Worm (Caenorhabditis elegans) whole organism, L1 larva: ENCODE measurements around the gene F53F8.4.

Experiments
- C16A3.4 ChIP-seq: fragments of 150-350 bp; optimal IDR thresholded peaks from 2 replicates; lab custom pipeline; 2014; ENCODE audit warnings: missing biosample characterization, missing genetic modification characterization
- C34B4.2 ChIP-seq: sonication (generic microtip); optimal IDR thresholded peaks from 2 replicates; lab custom pipeline; 2017; ENCODE audit warnings: mild to moderate bottlenecking, missing genetic modification characterization, missing compliant biosample characterization
- alr-1 ChIP-seq: fragments of 200-800 bp; sonication (Bioruptor generic); optimal IDR thresholded peaks from 2 replicates; lab custom pipeline; 2018; ENCODE audit warnings: borderline replicate concordance, mild to moderate bottlenecking, missing genetic modification characterization, missing compliant biosample characterization
- ama-1 ChIP-seq: fragments of 150-350 bp; optimal IDR thresholded peaks from 2 replicates; lab custom pipeline; 2014
- blmp-1 ChIP-seq: fragments of 150-350 bp; optimal IDR thresholded peaks from 2 replicates; lab custom pipeline; 2014; ENCODE audit warnings: missing biosample characterization, missing genetic modification characterization
- efl-1 ChIP-seq, 4 experiments: fragments of 150-350 bp; optimal IDR thresholded peaks in 3 of 4; peaks in 1 of 4; 1 replicate in 1 of 4; 2 replicates in 3 of 4; lab custom pipeline; 2014; ENCODE audit warnings: missing biosample characterization in 2 of 4, missing genetic modification characterization in 2 of 4, missing genetic modification reagents in 2 of 4
- egl-27 ChIP-seq, 2 experiments: fragments of 150-350 bp in 1 of 2; sonication (generic microtip); optimal IDR thresholded peaks; 3 replicates each; lab custom pipeline; 2017 to 2018; ENCODE audit warnings: missing biosample characterization in 2 of 2, missing genetic modification characterization in 2 of 2, missing genetic modification reagents in 2 of 2
- fkh-8 ChIP-seq: sonication (generic microtip); optimal IDR thresholded peaks from 2 replicates; lab custom pipeline; 2016; ENCODE audit warnings: mild to moderate bottlenecking, missing genetic modification characterization, missing compliant biosample characterization
- fos-1 ChIP-seq: fragments of 150-350 bp; optimal IDR thresholded peaks from 2 replicates; lab custom pipeline; 2014; ENCODE audit warnings: missing biosample characterization, missing genetic modification characterization
- hlh-17 ChIP-seq: fragments of 200-800 bp; sonication (Bioruptor generic); optimal IDR thresholded peaks from 2 replicates; lab custom pipeline; 2018; ENCODE audit warnings: missing genetic modification characterization, mild to moderate bottlenecking, missing compliant biosample characterization, moderate library complexity, borderline replicate concordance
- hlh-4 ChIP-seq: sonication (generic microtip); optimal IDR thresholded peaks from 2 replicates; lab custom pipeline; 2016; ENCODE audit warnings: mild to moderate bottlenecking, missing genetic modification characterization, missing compliant biosample characterization
- isw-1 ChIP-seq: fragments of 200-800 bp; sonication (Bioruptor generic); IDR thresholded peaks from 2 replicates; pipeline ENCODE4 v1.3.6; 2022; ENCODE audit warnings: missing genetic modification characterization, missing compliant biosample characterization
- lin-39 ChIP-seq: fragments of 150-350 bp; optimal IDR thresholded peaks from 2 replicates; lab custom pipeline; 2014; ENCODE audit warnings: missing biosample characterization, missing genetic modification reagents, missing genetic modification characterization
- nhr-12 ChIP-seq: sonication (generic microtip); optimal IDR thresholded peaks from 2 replicates; lab custom pipeline; 2017; ENCODE audit warnings: missing biosample characterization, missing genetic modification characterization
- nhr-19 ChIP-seq: fragments of 200-800 bp; sonication (Bioruptor generic); conservative IDR thresholded peaks from 2 replicates; pipeline ENCODE4 v1.3.6; 2022; ENCODE audit warnings: missing genetic modification characterization, missing compliant biosample characterization
- nhr-20 ChIP-seq: sonication (generic microtip); optimal IDR thresholded peaks from 2 replicates; lab custom pipeline; 2016; ENCODE audit warnings: mild to moderate bottlenecking, missing genetic modification characterization, missing compliant biosample characterization
- nhr-71 ChIP-seq: sonication (generic microtip); optimal IDR thresholded peaks from 2 replicates; lab custom pipeline; 2016; ENCODE audit warnings: mild to moderate bottlenecking, missing genetic modification characterization, moderate library complexity, missing compliant biosample characterization
- nhr-77 ChIP-seq: fragments of 150-350 bp; optimal IDR thresholded peaks from 2 replicates; lab custom pipeline; 2014; ENCODE audit warnings: missing biosample characterization, missing genetic modification characterization
- pag-3 ChIP-seq: sonication (generic microtip); optimal IDR thresholded peaks from 2 replicates; lab custom pipeline; 2017; ENCODE audit warnings: missing genetic modification characterization, mild to moderate bottlenecking, missing compliant biosample characterization, antibody characterized with exemption, borderline replicate concordance; ENCODE audit not compliant: insufficient read depth
- skn-1 ChIP-seq: fragments of 150-350 bp; optimal IDR thresholded peaks from 2 replicates; lab custom pipeline; 2014; ENCODE audit warnings: missing biosample characterization, missing genetic modification characterization
- snpc-4 ChIP-seq: fragments of 150-350 bp; optimal IDR thresholded peaks from 2 replicates; lab custom pipeline; 2014; ENCODE audit warnings: missing biosample characterization, missing genetic modification characterization
- sptf-1 ChIP-seq: fragments of 150-350 bp; optimal IDR thresholded peaks from 2 replicates; lab custom pipeline; 2014; ENCODE audit warnings: missing biosample characterization, missing genetic modification characterization
- tbx-2 ChIP-seq: sonication (generic microtip); optimal IDR thresholded peaks from 2 replicates; lab custom pipeline; 2016; ENCODE audit warnings: missing genetic modification characterization, missing compliant biosample characterization
- unc-130 ChIP-seq: fragments of 150-350 bp; optimal IDR thresholded peaks from 2 replicates; lab custom pipeline; 2017; ENCODE audit warnings: missing biosample characterization, missing genetic modification characterization, inconsistent platforms
- unc-62 ChIP-seq: fragments of 150-350 bp; optimal IDR thresholded peaks from 2 replicates; lab custom pipeline; 2014; ENCODE audit warnings: missing biosample characterization, missing genetic modification reagents, missing genetic modification characterization
- unc-98 ChIP-seq: fragments of 200-800 bp; sonication (Bioruptor generic); IDR thresholded peaks from 2 replicates; pipeline ENCODE4 v1.3.6; 2022; ENCODE audit warnings: missing genetic modification characterization, missing compliant biosample characterization
- vab-15 ChIP-seq: sonication (generic microtip); optimal IDR thresholded peaks from 2 replicates; lab custom pipeline; 2017; ENCODE audit warnings: missing genotype, mild to moderate bottlenecking, missing genetic modification characterization, missing compliant biosample characterization
- xbp-1 ChIP-seq: sonication (generic microtip); optimal IDR thresholded peaks from 2 replicates; lab custom pipeline; 2016; ENCODE audit warnings: missing genetic modification characterization, missing compliant biosample characterization
- zip-4 ChIP-seq: fragments of 200-800 bp; sonication (Bioruptor generic); optimal IDR thresholded peaks from 2 replicates; lab custom pipeline; 2018; ENCODE audit warnings: mild to moderate bottlenecking, missing genetic modification characterization, moderate library complexity, missing compliant biosample characterization

Gene F53F8.4

ce11 chrV:20682309-20682708 is 9.2 kb downstream of the F53F8.4 start:
- TF ChIP-seq nhr-77 (tag; lab: Kevin White, UChicago), result no peak
- TF ChIP-seq C34B4.2 (tag; lab: Kevin White, UChicago), result no peak
- TF ChIP-seq unc-130, result no peak
- TF ChIP-seq hlh-4 (tag; lab: Kevin White, UChicago), result no peak
- TF ChIP-seq skn-1 (tag; lab: Kevin White, UChicago), result no peak
- no peak for TF ChIP-seq blmp-1 (tag; lab: Kevin White, UChicago)
- no peak for TF ChIP-seq sptf-1
- no peak for TF ChIP-seq tbx-2 (tag; lab: Kevin White, UChicago)
- no peak for TF ChIP-seq ama-1 (lab: Kevin White, UChicago)

ce11 chrV:20681824-20682223 is 9.7 kb downstream of the F53F8.4 start:
- TF ChIP-seq snpc-4, result peak; percentile 86
- no peak for TF ChIP-seq unc-98 (GFP tag; lab: Robert Waterston, UW)

- TF ChIP-seq fos-1 (no peak), unc-62 (no peak), xbp-1 (tag; lab: Kevin White, UChicago) (no peak), nhr-12 (tag; lab: Kevin White, UChicago) (no peak), unc-130 (no peak), vab-15 (tag; lab: Kevin White, UChicago) (no peak), nhr-71 (tag; lab: Kevin White, UChicago) (no peak), C34B4.2 (tag; lab: Kevin White, UChicago) (no peak), nhr-19 (GFP tag; lab: Robert Waterston, UW) (no peak), egl-27 (tag; optimal IDR thresholded peaks at IDR 0.05; lab: Kevin White, UChicago) (no peak), lin-39 (tag; lab: Kevin White, UChicago) (no peak), nhr-20 (tag; lab: Kevin White, UChicago) (no peak), unc-98 (GFP tag; lab: Robert Waterston, UW) (no peak), C16A3.4 (tag; lab: Kevin White, UChicago) (no peak)
Observed at ce11 chrV:20681120-20681519, 10.4 kb downstream of the F53F8.4 start, which contains the start of gene srsx-35. srsx-35 (plus strand) TSS chrV:20681420.

- peak; percentile 31 for TF ChIP-seq fkh-8
- no peak for TF ChIP-seq zip-4 (GFP tag; lab: Kevin White, UChicago)
- no peak for TF ChIP-seq isw-1 (GFP tag; lab: Robert Waterston, UW)
- TF ChIP-seq efl-1 (optimal IDR thresholded peaks at IDR 0.05; lab: Kevin White, UChicago), result no peak
- TF ChIP-seq efl-1 (GFP tag; optimal IDR thresholded peaks at IDR 0.05 in 1 of 2; lab: Kevin White, UChicago), result no peak
- no peak for TF ChIP-seq xbp-1 (tag; lab: Kevin White, UChicago)
- no peak for TF ChIP-seq alr-1 (tag; lab: Kevin White, UChicago)
- TF ChIP-seq pag-3, result no peak
- TF ChIP-seq, all 84 proteins: peak for 1
Observed at ce11 chrV:20680189-20680588, 11.3 kb downstream of the F53F8.4 start.

ce11 chrV:20670625-20671024 is 20.9 kb downstream of the F53F8.4 start:
- no peak for TF ChIP-seq efl-1 (optimal IDR thresholded peaks at IDR 0.05; lab: Kevin White, UChicago)
- peak in 1 of 2 experiments; percentile 73 for TF ChIP-seq efl-1 (GFP tag; optimal IDR thresholded peaks at IDR 0.05 in 1 of 2; lab: Kevin White, UChicago)
- no peak for TF ChIP-seq alr-1 (tag; lab: Kevin White, UChicago)

- TF ChIP-seq hlh-17 (GFP tag; lab: Kevin White, UChicago) (no peak), blmp-1 (tag; lab: Kevin White, UChicago) (peak; percentile 76)
Observed at ce11 chrV:20666905-20667304, 24.6 kb downstream of the F53F8.4 start, which contains the start of gene mlt-11. mlt-11 (plus strand) TSS chrV:20667205.

- TF ChIP-seq pag-3 (no peak), blmp-1 (tag; lab: Kevin White, UChicago) (peak; percentile 99)
- TF ChIP-seq, all 84 proteins: peak for 1
Observed at ce11 chrV:20664930-20665329, 26.6 kb downstream of the F53F8.4 start.
